Fruit fly (Drosophila melanogaster) whole organism, embryonic: ENCODE results near the gene cdi.

Source experiments
- HmgZ ChIP-seq: fragments of 200-800 bp; sonication (Bioruptor generic); optimal IDR thresholded peaks from 2 replicates; lab custom pipeline; 2018; ENCODE audit warnings: missing biosample characterization, mild to moderate bottlenecking, missing genetic modification characterization
- Spps ChIP-seq: fragments of 200-800 bp; sonication (Bioruptor generic); optimal IDR thresholded peaks from 2 replicates; lab custom pipeline; 2018; ENCODE audit warnings: missing biosample characterization, mild to moderate bottlenecking, missing genetic modification characterization
- Xbp1 ChIP-seq: fragments of 200-800 bp; sonication (Bioruptor generic); optimal IDR thresholded peaks from 3 replicates; lab custom pipeline; 2016; ENCODE audit warnings: missing biosample characterization, mild to moderate bottlenecking, missing genetic modification characterization
- cas ChIP-seq: fragments of 200-800 bp; sonication (Bioruptor generic); IDR thresholded peaks from 2 replicates; pipeline ENCODE4 v1.3.6; 2022; ENCODE audit warnings: missing biosample characterization, missing genetic modification characterization
- mld ChIP-seq: fragments of 200-800 bp; sonication (Bioruptor generic); IDR thresholded peaks from 3 replicates; pipeline ENCODE4 v1.3.6; 2022; ENCODE audit warnings: missing biosample characterization, missing genetic modification characterization; ENCODE audit not compliant: partially characterized antibody
- shn ChIP-seq: fragments of 200-800 bp; sonication (Bioruptor generic); optimal IDR thresholded peaks from 3 replicates; lab custom pipeline; 2016; ENCODE audit warnings: missing biosample characterization, missing genetic modification characterization
- ttk ChIP-seq: fragments of 200-800 bp; sonication (Bioruptor generic); IDR thresholded peaks from 2 replicates; pipeline ENCODE4 v2.1.2; 2022; ENCODE audit warnings: missing biosample characterization, missing genetic modification characterization

DNA sequence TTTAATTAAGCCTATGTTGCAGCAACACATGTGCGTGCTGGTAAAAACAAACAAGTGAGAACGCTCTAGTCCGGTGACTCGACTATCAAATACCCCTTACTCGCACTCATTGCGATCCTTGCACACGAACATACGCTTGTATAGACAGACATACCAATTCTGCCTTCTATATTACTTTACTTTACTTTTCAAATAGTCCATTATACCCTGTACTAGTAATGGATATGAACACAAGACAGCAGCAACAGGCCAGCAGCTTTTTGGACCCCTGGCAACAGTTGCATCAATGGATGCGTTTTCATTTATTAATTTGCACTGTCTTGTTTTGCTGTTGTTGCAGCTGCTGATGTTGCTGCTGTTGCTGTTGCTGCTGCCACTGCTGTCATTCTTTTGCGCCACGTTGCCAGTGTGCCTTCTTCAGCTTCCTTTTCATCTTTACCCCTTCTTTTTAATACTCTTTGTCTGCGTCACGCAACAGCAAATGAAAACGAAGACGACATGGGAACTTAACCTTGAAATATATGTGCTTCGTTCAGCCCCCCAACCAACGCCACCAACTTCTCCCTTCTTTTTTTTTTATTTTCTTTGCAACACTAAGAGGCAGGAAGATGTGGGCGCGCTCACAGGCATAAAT is 24.6 kb upstream of the cdi start:
- peak; percentile 66 for TF ChIP-seq ttk (GFP tag; lab: Robert Waterston, UW)
- TF ChIP-seq Spps (tag; lab: Kevin White, UChicago), result no peak
- no peak for TF ChIP-seq HmgZ (tag; lab: Kevin White, UChicago)
- no peak for TF ChIP-seq mld (GFP tag; lab: Robert Waterston, UW)
- no peak for TF ChIP-seq cas (GFP tag; lab: Robert Waterston, UW)
- no peak for TF ChIP-seq shn
- peak; percentile 15 for TF ChIP-seq Xbp1 (GFP tag; lab: Kevin White, UChicago)
